Worm (Caenorhabditis elegans) whole organism, L2 larva: ENCODE data around the gene egal-1.

Experiments
- ama-1 ChIP-seq: fragments of 150-350 bp; optimal IDR thresholded peaks from 2 replicates; lab custom pipeline; 2018; ENCODE audit warnings: inconsistent platforms
- ceh-82 ChIP-seq: fragments of 150-350 bp; optimal IDR thresholded peaks from 2 replicates; lab custom pipeline; 2014; ENCODE audit warnings: missing biosample characterization, missing genetic modification characterization
- elt-1 ChIP-seq: fragments of 150-350 bp; optimal IDR thresholded peaks from 2 replicates; lab custom pipeline; 2014; ENCODE audit warnings: missing biosample characterization, missing genetic modification characterization
- lin-11 ChIP-seq: fragments of 150-350 bp; sonication (generic microtip); optimal IDR thresholded peaks from 2 replicates; lab custom pipeline; 2014; ENCODE audit warnings: missing biosample characterization, missing genetic modification characterization, inconsistent platforms, mixed read lengths
- lin-13 ChIP-seq: fragments of 150-350 bp; optimal IDR thresholded peaks from 2 replicates; lab custom pipeline; 2014; ENCODE audit warnings: missing biosample characterization, missing genetic modification reagents, missing genetic modification characterization
- nhr-11 ChIP-seq: fragments of 150-350 bp; optimal IDR thresholded peaks from 2 replicates; lab custom pipeline; 2014; ENCODE audit warnings: missing biosample characterization, missing genetic modification characterization
- nhr-12 ChIP-seq: fragments of 150-350 bp; optimal IDR thresholded peaks from 2 replicates; lab custom pipeline; 2014; ENCODE audit warnings: missing biosample characterization, missing genetic modification characterization
- nhr-25 ChIP-seq: fragments of 150-350 bp; sonication (generic microtip); optimal IDR thresholded peaks from 3 replicates; lab custom pipeline; 2014; ENCODE audit warnings: missing biosample characterization, missing genetic modification characterization
- skn-1 ChIP-seq: sonication (generic microtip); optimal IDR thresholded peaks from 2 replicates; lab custom pipeline; 2017; ENCODE audit warnings: missing biosample characterization, missing genetic modification characterization
- unc-39 ChIP-seq: fragments of 150-350 bp; optimal IDR thresholded peaks from 2 replicates; lab custom pipeline; 2014; ENCODE audit warnings: missing biosample characterization, missing genetic modification characterization
- unc-62 ChIP-seq: fragments of 150-350 bp; optimal IDR thresholded peaks from 2 replicates; lab custom pipeline; 2014; ENCODE audit warnings: missing biosample characterization, missing genetic modification reagents, missing genetic modification characterization
- ztf-11 ChIP-seq: sonication (generic microtip); optimal IDR thresholded peaks from 2 replicates; lab custom pipeline; 2017; ENCODE audit warnings: missing biosample characterization, missing genetic modification characterization
- ztf-4 ChIP-seq: fragments of 150-350 bp; optimal IDR thresholded peaks from 2 replicates; lab custom pipeline; 2014; ENCODE audit warnings: missing biosample characterization, missing genetic modification characterization

DNA sequence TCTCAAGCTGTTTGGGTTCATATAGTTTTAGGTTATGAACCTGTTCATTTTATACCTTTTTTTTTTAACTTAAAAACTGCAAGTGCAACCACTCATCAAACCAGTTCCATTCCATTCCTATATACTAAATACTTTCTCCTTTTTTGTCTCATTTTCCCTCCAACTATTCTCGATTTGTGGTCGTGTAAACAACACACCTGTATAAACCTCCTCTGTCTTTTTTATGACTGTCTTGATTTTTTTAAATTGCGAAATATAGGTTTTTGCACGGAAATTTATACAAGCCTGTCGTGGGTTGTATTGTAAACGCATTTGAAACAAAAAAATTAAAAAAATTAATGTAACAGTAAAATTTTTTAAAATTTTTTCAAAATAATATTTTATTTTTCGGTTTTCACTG, 8.1 kb upstream of the egal-1 start:
- TF ChIP-seq skn-1 (tag; lab: Kevin White, UChicago), result no peak
- no peak for TF ChIP-seq nhr-11 (tag; lab: Kevin White, UChicago)
- no peak for TF ChIP-seq unc-39 (tag; lab: Kevin White, UChicago)
- TF ChIP-seq ztf-11, result no peak
- TF ChIP-seq ama-1 (lab: Kevin White, UChicago), result no peak
- no peak for TF ChIP-seq lin-13 (GFP tag; lab: Kevin White, UChicago)
- TF ChIP-seq unc-62 (GFP tag; lab: Kevin White, UChicago), result no peak
- no peak for TF ChIP-seq lin-11
- no peak for TF ChIP-seq elt-1 (tag; lab: Kevin White, UChicago)
- no peak for TF ChIP-seq nhr-25 (tag; lab: Kevin White, UChicago)
- TF ChIP-seq nhr-12 (tag; lab: Kevin White, UChicago), result no peak
- no peak for TF ChIP-seq ztf-4 (tag; lab: Kevin White, UChicago)
- no peak for TF ChIP-seq ceh-82
